Fruit fly (Drosophila melanogaster) whole organism, wandering third instar larva: ENCODE results near the gene CG4440.
A peak's percentile ranks its signal among the peaks of the same experiment; 100 is the strongest.

Experiments
- Abd-B ChIP-seq: fragments of >200 bp; optimal IDR thresholded peaks from 2 replicates; lab custom pipeline; 2017; ENCODE audit warnings: missing biosample characterization, missing genetic modification characterization
- CG32264 ChIP-seq: fragments of 200-800 bp; sonication (Bioruptor generic); optimal IDR thresholded peaks from 2 replicates; lab custom pipeline; 2016; ENCODE audit warnings: missing biosample characterization, missing genetic modification characterization
- CG9705 ChIP-seq: fragments of 200-800 bp; sonication (Bioruptor generic); optimal IDR thresholded peaks from 2 replicates; lab custom pipeline; 2018; ENCODE audit warnings: missing biosample characterization, mild to moderate bottlenecking, missing genetic modification characterization
- CrebA ChIP-seq: fragments of 200-800 bp; sonication (Bioruptor generic); optimal IDR thresholded peaks from 2 replicates; lab custom pipeline; 2016; ENCODE audit warnings: missing biosample characterization, mild to moderate bottlenecking, missing genetic modification characterization, borderline replicate concordance
- Dfd ChIP-seq: fragments of >200 bp; optimal IDR thresholded peaks from 2 replicates; lab custom pipeline; 2017; ENCODE audit warnings: missing biosample characterization, missing genetic modification characterization
- Dif ChIP-seq: fragments of 200-275, 200-300 bp; sonication (Bioruptor generic); optimal IDR thresholded peaks from 2 replicates; lab custom pipeline; 2018; ENCODE audit warnings: missing biosample characterization, missing genetic modification characterization; ENCODE audit not compliant: partially characterized antibody
- GATAd ChIP-seq: sonication (Bioruptor generic); optimal IDR thresholded peaks from 2 replicates; lab custom pipeline; 2016; ENCODE audit warnings: missing biosample characterization, missing genetic modification characterization
- HLH106 ChIP-seq: fragments of 200-800 bp; optimal IDR thresholded peaks from 3 replicates; lab custom pipeline; 2019; ENCODE audit warnings: missing biosample characterization, mild to moderate bottlenecking, missing genetic modification characterization, moderate library complexity
- Hnf4 ChIP-seq: fragments of 200-800 bp; sonication (Bioruptor generic); optimal IDR thresholded peaks from 2 replicates; lab custom pipeline; 2016; ENCODE audit warnings: missing biosample characterization, mild to moderate bottlenecking, missing genetic modification characterization
- Hr83 ChIP-seq: fragments of 200-300 bp; sonication (Bioruptor generic); optimal IDR thresholded peaks from 2 replicates; lab custom pipeline; 2016; ENCODE audit warnings: missing biosample characterization, mild to moderate bottlenecking, missing genetic modification characterization, moderate library complexity; ENCODE audit not compliant: poor library complexity, severe bottlenecking
- Jra ChIP-seq: sonication (Bioruptor generic); optimal IDR thresholded peaks from 2 replicates; lab custom pipeline; 2016; ENCODE audit warnings: missing biosample characterization, missing genetic modification characterization
- Mio ChIP-seq: sonication (Bioruptor generic); optimal IDR thresholded peaks from 2 replicates; lab custom pipeline; 2016; ENCODE audit warnings: missing biosample characterization, missing genetic modification characterization
- Myc ChIP-seq: fragments of >200 bp; optimal IDR thresholded peaks from 2 replicates; lab custom pipeline; 2017
- N ChIP-seq: fragments of >200 bp; optimal IDR thresholded peaks from 2 replicates; lab custom pipeline; 2018; ENCODE audit warnings: missing biosample characterization, missing external identifiers, missing genetic modification characterization
- OdsH ChIP-seq: fragments of 200-800 bp; sonication (Bioruptor generic); optimal IDR thresholded peaks from 2 replicates; lab custom pipeline; 2016; ENCODE audit warnings: missing biosample characterization, mild to moderate bottlenecking, missing genetic modification characterization
- Rel ChIP-seq, 2 experiments: fragments of 200-800 bp; sonication (Bioruptor generic) in 1 of 2; optimal IDR thresholded peaks; 2 replicates in 1 of 2; 3 replicates in 1 of 2; lab custom pipeline; 2016 to 2019; ENCODE audit warnings: mild to moderate bottlenecking in 2 of 2, missing biosample characterization in 2 of 2, missing genetic modification characterization in 2 of 2, moderate library complexity in 1 of 2
- Sp1 ChIP-seq: fragments of 200-800 bp; sonication (Bioruptor generic); optimal IDR thresholded peaks from 3 replicates; lab custom pipeline; 2019; ENCODE audit warnings: missing biosample characterization, mild to moderate bottlenecking, missing genetic modification characterization, moderate library complexity
- Vsx2 ChIP-seq: fragments of 200-300, 225-300 bp; sonication (Bioruptor generic); optimal IDR thresholded peaks from 2 replicates; lab custom pipeline; 2018; ENCODE audit warnings: missing biosample characterization, missing genetic modification characterization; ENCODE audit not compliant: partially characterized antibody
- br ChIP-seq: fragments of 200-800 bp; sonication (Bioruptor generic); optimal IDR thresholded peaks from 2 replicates; lab custom pipeline; 2016; ENCODE audit warnings: missing biosample characterization, missing genetic modification characterization
- brk ChIP-seq: fragments of 200-800 bp; sonication (Bioruptor generic); optimal IDR thresholded peaks from 2 replicates; lab custom pipeline; 2016; ENCODE audit warnings: missing biosample characterization, mild to moderate bottlenecking, missing genetic modification characterization
- dl ChIP-seq, 2 experiments: fragments of 175-275, 200-275 bp in 1 of 2; fragments of 200-275 bp in 1 of 2; sonication (Bioruptor generic); optimal IDR thresholded peaks; lab custom pipeline; 2018; ENCODE audit warnings: mild to moderate bottlenecking in 2 of 2, missing biosample characterization in 2 of 2, missing genetic modification characterization in 2 of 2, moderate library complexity in 2 of 2; ENCODE audit not compliant: partially characterized antibody in 2 of 2, insufficient read depth in 1 of 2
- dmrt93B ChIP-seq: fragments of 200-800 bp; sonication (Bioruptor generic); optimal IDR thresholded peaks from 2 replicates; lab custom pipeline; 2018; ENCODE audit warnings: missing biosample characterization, mild to moderate bottlenecking, missing genetic modification characterization
- dsf ChIP-seq: sonication (Bioruptor generic); optimal IDR thresholded peaks from 2 replicates; lab custom pipeline; 2016; ENCODE audit warnings: missing biosample characterization, missing genetic modification characterization, borderline replicate concordance
- ey ChIP-seq: fragments of 200-800 bp; sonication (Bioruptor generic); optimal IDR thresholded peaks from 2 replicates; lab custom pipeline; 2016; ENCODE audit warnings: missing biosample characterization, missing genetic modification characterization
- foxo ChIP-seq, 2 experiments: fragments of 200-800 bp; sonication (Bioruptor generic); optimal IDR thresholded peaks; 2 replicates in 1 of 2; 3 replicates in 1 of 2; lab custom pipeline; 2016 to 2017; ENCODE audit warnings: missing biosample characterization in 2 of 2, missing genetic modification characterization in 2 of 2
- fru ChIP-seq: fragments of 200-800 bp; sonication (Bioruptor generic); optimal IDR thresholded peaks from 3 replicates; lab custom pipeline; 2016; ENCODE audit warnings: missing biosample characterization, mild to moderate bottlenecking, missing genetic modification characterization
- h ChIP-seq: fragments of 200-800 bp; sonication (Bioruptor generic); optimal IDR thresholded peaks from 3 replicates; lab custom pipeline; 2016; ENCODE audit warnings: missing biosample characterization, mild to moderate bottlenecking, missing genetic modification characterization
- lola ChIP-seq: fragments of >200 bp; optimal IDR thresholded peaks from 2 replicates; lab custom pipeline; 2017; ENCODE audit warnings: missing biosample characterization, missing genetic modification characterization
- pan ChIP-seq: fragments of >200 bp; optimal IDR thresholded peaks from 2 replicates; lab custom pipeline; 2017
- psq ChIP-seq: fragments of 200-800 bp; sonication (Bioruptor generic); optimal IDR thresholded peaks from 3 replicates; lab custom pipeline; 2017; ENCODE audit warnings: missing biosample characterization, mild to moderate bottlenecking, missing genetic modification characterization, moderate library complexity
- rgr ChIP-seq: fragments of 200-800 bp; sonication (Bioruptor generic); optimal IDR thresholded peaks from 3 replicates; lab custom pipeline; 2016; ENCODE audit warnings: missing biosample characterization, mild to moderate bottlenecking, missing genetic modification characterization
- sage ChIP-seq: fragments of 200-800 bp; sonication (Bioruptor generic); optimal IDR thresholded peaks from 2 replicates; lab custom pipeline; 2016; ENCODE audit warnings: missing biosample characterization, mild to moderate bottlenecking, missing genetic modification characterization
- sv ChIP-seq: fragments of 200-800 bp; sonication (Bioruptor generic); optimal IDR thresholded peaks from 3 replicates; lab custom pipeline; 2016; ENCODE audit warnings: missing biosample characterization, missing genetic modification characterization
- tai ChIP-seq: sonication (Bioruptor generic); optimal IDR thresholded peaks from 2 replicates; lab custom pipeline; 2016; ENCODE audit warnings: missing biosample characterization, missing genetic modification characterization
- usp ChIP-seq: fragments of >200 bp; optimal IDR thresholded peaks from 2 replicates; lab custom pipeline; 2017; ENCODE audit warnings: missing biosample characterization, missing genetic modification characterization
- woc ChIP-seq: sonication (Bioruptor generic); optimal IDR thresholded peaks from 2 replicates; lab custom pipeline; 2016; ENCODE audit warnings: missing biosample characterization, mild to moderate bottlenecking, missing genetic modification characterization

The CG4440 gene

DNA sequence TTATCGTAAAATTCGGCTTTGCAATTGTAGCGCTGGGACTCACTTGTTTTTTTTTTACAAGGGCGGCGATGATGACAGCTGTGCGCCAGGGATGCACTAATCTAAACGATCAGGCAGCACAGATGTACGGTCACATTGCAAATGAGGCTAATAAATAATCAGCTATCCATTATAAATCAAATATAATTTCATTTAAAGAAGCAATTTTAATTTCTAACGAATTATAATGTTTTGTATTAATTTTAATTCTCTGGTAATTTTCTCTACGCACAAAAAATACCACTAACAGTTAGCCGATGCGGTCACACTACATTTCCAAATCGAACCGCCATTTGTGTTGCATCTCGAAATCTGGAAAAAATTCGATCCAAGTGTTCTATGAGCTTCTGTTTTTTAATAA, 19.1 kb upstream of the CG4440 start, which contains the start of the genes cni and fzy:
cni (minus strand) TSS at position 79 of the 400 bp plus-strand sequence.
fzy (plus strand) TSS at position 309 of the 400 bp plus-strand sequence.
- TF ChIP-seq Hnf4 (GFP tag; lab: Kevin White, UChicago) (peak; percentile 25), dl (GFP tag; optimal IDR thresholded peaks at IDR 0.05; lab: Kevin White, UChicago; ENCODE audit: insufficient read depth in 1 of 2, partially characterized antibody in 2 of 2) (no peak), lola (GFP tag; lab: Kevin White, UChicago) (no peak), fru (no peak), sage (peak; percentile 49), Hr83 (GFP tag; lab: Kevin White, UChicago) (peak; percentile 42), foxo (GFP tag; optimal IDR thresholded peaks at IDR 0.05; lab: Kevin White, UChicago) (peak in 1 of 2 experiments; percentile 17), br (no peak), usp (GFP tag; lab: Kevin White, UChicago) (no peak), Myc (lab: Kevin White, UChicago) (no peak), CrebA (no peak), N (GFP tag; lab: Kevin White, UChicago) (no peak), rgr (GFP tag; lab: Kevin White, UChicago) (peak; percentile 38), tai (GFP tag; lab: Kevin White, UChicago) (no peak), dsf (GFP tag; lab: Kevin White, UChicago) (no peak), GATAd (GFP tag; lab: Kevin White, UChicago) (no peak), pan (lab: Kevin White, UChicago) (no peak), Dif (GFP tag; lab: Kevin White, UChicago) (no peak), dmrt93B (GFP tag; lab: Kevin White, UChicago) (no peak), Rel (GFP tag; optimal IDR thresholded peaks at IDR 0.05; lab: Kevin White, UChicago) (no peak), Rel (tag; optimal IDR thresholded peaks at IDR 0.05; lab: Kevin White, UChicago) (peak; percentile 99), OdsH (GFP tag; lab: Kevin White, UChicago) (no peak), Dfd (GFP tag; lab: Kevin White, UChicago) (no peak), CG9705 (no peak), h (GFP tag; lab: Kevin White, UChicago) (no peak), Jra (GFP tag; lab: Kevin White, UChicago) (peak; percentile 23), sv (GFP tag; lab: Kevin White, UChicago) (no peak), ey (GFP tag; lab: Kevin White, UChicago) (no peak), brk (no peak), Abd-B (GFP tag; lab: Kevin White, UChicago) (no peak), CG32264 (no peak), Mio (no peak), Vsx2 (GFP tag; lab: Kevin White, UChicago) (no peak), HLH106 (tag; lab: Kevin White, UChicago) (no peak), woc (GFP tag; lab: Kevin White, UChicago) (no peak)
- TF ChIP-seq, all 38 proteins: peak for 7

DNA sequence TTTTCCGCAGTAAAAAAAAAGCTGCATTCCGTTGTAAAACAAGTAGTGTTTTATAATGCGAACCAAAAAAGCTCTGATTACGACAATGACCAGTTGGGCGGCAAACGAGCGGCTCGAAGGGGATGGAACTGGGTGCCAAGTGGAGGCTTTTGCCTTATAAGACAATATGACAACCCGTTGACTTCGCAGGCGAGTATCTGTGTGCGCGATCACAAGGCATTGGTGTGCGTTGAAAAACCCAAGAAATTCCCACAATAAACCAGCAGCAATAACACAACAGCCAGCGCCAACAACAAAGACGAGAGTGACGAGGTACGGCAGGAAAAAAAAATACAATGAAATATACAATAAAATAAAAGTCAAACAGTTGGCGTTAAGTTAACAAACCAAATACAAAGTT, 14.7 kb upstream of the CG4440 start:
- TF ChIP-seq Mio (no peak), dl (GFP tag; optimal IDR thresholded peaks at IDR 0.05; lab: Kevin White, UChicago; ENCODE audit: insufficient read depth in 1 of 2, partially characterized antibody in 2 of 2) (peak; percentile 66 to 86), ey (GFP tag; lab: Kevin White, UChicago) (no peak), woc (GFP tag; lab: Kevin White, UChicago) (peak; percentile 0), Rel (GFP tag; optimal IDR thresholded peaks at IDR 0.05; lab: Kevin White, UChicago) (no peak), Rel (tag; optimal IDR thresholded peaks at IDR 0.05; lab: Kevin White, UChicago) (peak; percentile 95), N (GFP tag; lab: Kevin White, UChicago) (no peak), psq (GFP tag; lab: Kevin White, UChicago) (no peak), Myc (lab: Kevin White, UChicago) (no peak), dsf (GFP tag; lab: Kevin White, UChicago) (no peak), CG9705 (peak; percentile 18), usp (GFP tag; lab: Kevin White, UChicago) (no peak), h (GFP tag; lab: Kevin White, UChicago) (peak; percentile 31), sage (peak; percentile 29), fru (peak; percentile 68), Sp1 (GFP tag; lab: Kevin White, UChicago) (peak; percentile 28), foxo (GFP tag; optimal IDR thresholded peaks at IDR 0.05; lab: Kevin White, UChicago) (peak in 1 of 2 experiments; percentile 23), CrebA (no peak)
